Worm (Caenorhabditis elegans) whole organism, L2 larva: ENCODE results near the gene nhr-168.

ENCODE experiments used
- F13H6.1 ChIP-seq: sonication (generic microtip); optimal IDR thresholded peaks from 2 replicates; lab custom pipeline; 2016; ENCODE audit warnings: missing genetic modification characterization, missing compliant biosample characterization
- ama-1 ChIP-seq: fragments of 150-350 bp; optimal IDR thresholded peaks from 2 replicates; lab custom pipeline; 2018; ENCODE audit warnings: inconsistent platforms
- lin-39 ChIP-seq: fragments of 150-350 bp; optimal IDR thresholded peaks from 2 replicates; lab custom pipeline; 2014; ENCODE audit warnings: missing biosample characterization, missing genetic modification reagents, missing genetic modification characterization
- mab-5 ChIP-seq: fragments of 150-350 bp; optimal IDR thresholded peaks from 2 replicates; lab custom pipeline; 2014; ENCODE audit warnings: missing biosample characterization, missing genetic modification characterization
- nhr-25 ChIP-seq: fragments of 150-350 bp; sonication (generic microtip); optimal IDR thresholded peaks from 3 replicates; lab custom pipeline; 2014; ENCODE audit warnings: missing biosample characterization, missing genetic modification characterization
- unc-62 ChIP-seq: fragments of 150-350 bp; optimal IDR thresholded peaks from 2 replicates; lab custom pipeline; 2014; ENCODE audit warnings: missing biosample characterization, missing genetic modification reagents, missing genetic modification characterization

DNA sequence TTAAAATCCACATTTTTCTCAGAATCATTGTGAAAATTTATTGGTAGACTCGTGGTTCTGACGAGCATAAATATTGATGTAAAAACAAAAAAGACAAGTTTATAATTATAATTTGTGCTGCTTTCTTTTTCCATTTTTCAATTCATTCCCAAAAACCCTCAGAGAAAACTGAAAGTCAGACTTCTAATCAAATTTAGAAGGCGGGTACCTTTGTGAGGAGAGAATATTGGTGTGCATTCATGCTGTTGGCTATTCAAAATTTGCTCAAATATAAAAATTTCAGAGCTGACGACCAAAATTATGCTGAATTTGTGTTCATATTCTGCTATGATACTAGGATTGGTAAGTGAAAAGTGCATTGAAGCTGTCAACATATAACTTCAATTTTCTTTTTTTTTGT lies 33.4 kb upstream of the nhr-168 start, which contains the start of gene srx-125:
- TF ChIP-seq unc-62 (GFP tag; lab: Kevin White, UChicago): no peak
- no peak for TF ChIP-seq F13H6.1
- TF ChIP-seq mab-5 (tag; lab: Kevin White, UChicago): no peak
- no peak for TF ChIP-seq ama-1
- no peak for TF ChIP-seq lin-39 (tag; lab: Kevin White, UChicago)
- TF ChIP-seq nhr-25: no peak
